Fruit fly (Drosophila melanogaster) whole organism, embryonic: ENCODE results near the gene wus.
A peak's percentile ranks its signal among the peaks of the same experiment; 100 is the strongest.

ENCODE experiments used
- B-H2 ChIP-seq: fragments of 200-800 bp; sonication (Bioruptor generic); optimal IDR thresholded peaks from 2 replicates; lab custom pipeline; 2018; ENCODE audit warnings: missing biosample characterization, mild to moderate bottlenecking, missing genetic modification characterization
- BEAF-32 ChIP-seq: fragments of 200-800 bp; sonication (Bioruptor generic); optimal IDR thresholded peaks from 3 replicates; lab custom pipeline; 2017; ENCODE audit warnings: missing biosample characterization, missing genetic modification characterization, mild to moderate bottlenecking, moderate library complexity, missing genetic modification reagents
- CG10267 ChIP-seq: fragments of 200-800 bp; sonication (Bioruptor generic); optimal IDR thresholded peaks from 2 replicates; lab custom pipeline; 2018; ENCODE audit warnings: missing biosample characterization, mild to moderate bottlenecking, missing genetic modification characterization, moderate library complexity
- CG10431 ChIP-seq: fragments of 200-800 bp; sonication (Bioruptor generic); optimal IDR thresholded peaks from 3 replicates; lab custom pipeline; 2018; ENCODE audit warnings: missing biosample characterization, mild to moderate bottlenecking, missing genetic modification characterization
- CG11093 ChIP-seq: fragments of 200-800 bp; sonication (Bioruptor generic); IDR thresholded peaks from 3 replicates; pipeline ENCODE4 v1.3.6; 2022; ENCODE audit warnings: missing biosample characterization, missing genetic modification characterization
- CG11723 ChIP-seq: fragments of 200-800 bp; sonication (Bioruptor generic); optimal IDR thresholded peaks from 2 replicates; lab custom pipeline; 2017; ENCODE audit warnings: missing biosample characterization, mild to moderate bottlenecking, missing genetic modification characterization
- CG12071 ChIP-seq: fragments of 200-800 bp; sonication (Bioruptor generic); optimal IDR thresholded peaks from 3 replicates; lab custom pipeline; 2018; ENCODE audit warnings: missing biosample characterization, mild to moderate bottlenecking, missing genetic modification characterization
- CG12236 ChIP-seq: fragments of 200-800 bp; sonication (Bioruptor generic); optimal IDR thresholded peaks from 2 replicates; lab custom pipeline; 2016; ENCODE audit warnings: missing biosample characterization, missing genetic modification characterization
- CG13775 ChIP-seq: fragments of 200-800 bp; sonication (Bioruptor generic); optimal IDR thresholded peaks from 3 replicates; lab custom pipeline; 2017; ENCODE audit warnings: missing biosample characterization, mild to moderate bottlenecking, missing genetic modification characterization
- CG15011 ChIP-seq: fragments of 200-800 bp; sonication (Bioruptor generic); optimal IDR thresholded peaks from 3 replicates; lab custom pipeline; 2018; ENCODE audit warnings: missing biosample characterization, mild to moderate bottlenecking, missing genetic modification characterization
- CG15601 ChIP-seq: fragments of 200-800 bp; sonication (Bioruptor generic); optimal IDR thresholded peaks from 3 replicates; lab custom pipeline; 2019; ENCODE audit warnings: missing biosample characterization, mild to moderate bottlenecking, missing genetic modification characterization, moderate library complexity
- CG4282 ChIP-seq: fragments of 200-800 bp; sonication (Bioruptor generic); optimal IDR thresholded peaks from 2 replicates; lab custom pipeline; 2016; ENCODE audit warnings: missing biosample characterization, missing genetic modification characterization
- CG6791 ChIP-seq: fragments of 200-800 bp; sonication (Bioruptor generic); IDR thresholded peaks from 3 replicates; pipeline ENCODE4 v1.3.6; 2022; ENCODE audit warnings: missing biosample characterization, missing genetic modification characterization; ENCODE audit not compliant: partially characterized antibody
- CG7372 ChIP-seq: fragments of 200-800 bp; sonication (Bioruptor generic); IDR thresholded peaks from 2 replicates; pipeline ENCODE4 v1.3.6; 2022; ENCODE audit warnings: missing biosample characterization, missing genetic modification characterization
- CG7839 ChIP-seq: fragments of 200-800 bp; sonication (Bioruptor generic); optimal IDR thresholded peaks from 3 replicates; lab custom pipeline; 2018; ENCODE audit warnings: missing biosample characterization, mild to moderate bottlenecking, missing genetic modification characterization, moderate library complexity
- CG7987 ChIP-seq: fragments of 200-800 bp; sonication (Bioruptor generic); optimal IDR thresholded peaks from 2 replicates; lab custom pipeline; 2018; ENCODE audit warnings: missing biosample characterization, mild to moderate bottlenecking, missing genetic modification characterization, moderate library complexity
- CG9817 ChIP-seq: fragments of 200-800 bp; sonication (Bioruptor generic); optimal IDR thresholded peaks from 2 replicates; lab custom pipeline; 2018; ENCODE audit warnings: missing biosample characterization, mild to moderate bottlenecking, missing genetic modification characterization, moderate library complexity
- CoRest ChIP-seq: fragments of 200-800 bp; sonication (Bioruptor generic); optimal IDR thresholded peaks from 3 replicates; lab custom pipeline; 2018; ENCODE audit warnings: missing biosample characterization, mild to moderate bottlenecking, missing genetic modification characterization, moderate library complexity
- Dek ChIP-seq: fragments of 200-800 bp; sonication (Bioruptor generic); optimal IDR thresholded peaks from 3 replicates; lab custom pipeline; 2019; ENCODE audit warnings: missing biosample characterization, mild to moderate bottlenecking, missing genetic modification characterization, moderate library complexity
- Dfd ChIP-seq, 2 experiments: fragments of >200 bp; optimal IDR thresholded peaks; 2 replicates each; lab custom pipeline; 2017; ENCODE audit warnings: missing biosample characterization in 2 of 2, missing genetic modification characterization in 2 of 2
- Lpt ChIP-seq: fragments of >200 bp; optimal IDR thresholded peaks from 2 replicates; lab custom pipeline; 2018; ENCODE audit warnings: missing biosample characterization, missing genetic modification characterization
- Mes4 ChIP-seq: fragments of 200-800 bp; sonication (Bioruptor generic); optimal IDR thresholded peaks from 2 replicates; lab custom pipeline; 2016; ENCODE audit warnings: missing biosample characterization, missing genetic modification characterization
- Mrtf ChIP-seq: fragments of 200-800 bp; sonication (Bioruptor generic); IDR thresholded peaks from 3 replicates; pipeline ENCODE4 v1.3.6; 2022; ENCODE audit warnings: missing biosample characterization, missing genetic modification characterization
- NC2α ChIP-seq: fragments of 200-800 bp; sonication (Bioruptor generic); optimal IDR thresholded peaks from 2 replicates; lab custom pipeline; 2016; ENCODE audit warnings: missing biosample characterization, missing genetic modification characterization
- Ravus ChIP-seq: fragments of 200-800 bp; sonication (Bioruptor generic); IDR thresholded peaks from 2 replicates; pipeline ENCODE4 v1.3.6; 2022; ENCODE audit warnings: missing biosample characterization, missing genetic modification characterization
- Six4 ChIP-seq: fragments of 200-800 bp; sonication (Bioruptor generic); optimal IDR thresholded peaks from 2 replicates; lab custom pipeline; 2016; ENCODE audit warnings: missing biosample characterization, missing genetic modification characterization
- Trl ChIP-seq, 3 experiments: fragments of >200 bp in 2 of 3; fragments of 200-800 bp in 1 of 3; sonication (Bioruptor generic) in 1 of 3; optimal IDR thresholded peaks; 2 replicates in 1 of 3; 3 replicates in 2 of 3; lab custom pipeline; 2016 to 2017; ENCODE audit warnings: missing biosample characterization in 1 of 3, missing genetic modification characterization in 1 of 3
- Vsx1 ChIP-seq: fragments of 200-800 bp; sonication (Bioruptor generic); optimal IDR thresholded peaks from 2 replicates; lab custom pipeline; 2017; ENCODE audit warnings: missing biosample characterization, mild to moderate bottlenecking, missing genetic modification characterization, missing genetic modification reagents
- Xrp1 ChIP-seq: fragments of 200-800 bp; sonication (Bioruptor generic); IDR thresholded peaks from 2 replicates; pipeline ENCODE4 v1.3.6; 2022; ENCODE audit warnings: missing biosample characterization, missing genetic modification characterization
- br ChIP-seq: fragments of >200 bp; optimal IDR thresholded peaks from 2 replicates; lab custom pipeline; 2017
- caup ChIP-seq: fragments of 200-800 bp; sonication (Bioruptor generic); optimal IDR thresholded peaks from 3 replicates; lab custom pipeline; 2017; ENCODE audit warnings: missing biosample characterization, mild to moderate bottlenecking, missing genetic modification characterization, moderate library complexity; ENCODE audit not compliant: severe bottlenecking
- cg ChIP-seq: fragments of 200-800 bp; sonication (Bioruptor generic); optimal IDR thresholded peaks from 3 replicates; lab custom pipeline; 2019; ENCODE audit warnings: missing biosample characterization, mild to moderate bottlenecking, missing genetic modification characterization, moderate library complexity
- chif ChIP-seq, 2 experiments: fragments of 200-800 bp; sonication (Bioruptor generic); optimal IDR thresholded peaks; 3 replicates each; lab custom pipeline; 2016; ENCODE audit warnings: missing biosample characterization in 2 of 2, missing genetic modification characterization in 2 of 2
- corto ChIP-seq: fragments of 200-800 bp; sonication (Bioruptor generic); optimal IDR thresholded peaks from 2 replicates; lab custom pipeline; 2016; ENCODE audit warnings: missing biosample characterization, mild to moderate bottlenecking, missing genetic modification characterization, moderate library complexity
- crc ChIP-seq: fragments of 200-800 bp; sonication (Bioruptor generic); optimal IDR thresholded peaks from 2 replicates; lab custom pipeline; 2016; ENCODE audit warnings: missing biosample characterization, missing genetic modification characterization
- cwo ChIP-seq: fragments of 200-800 bp; sonication (Bioruptor generic); optimal IDR thresholded peaks from 3 replicates; lab custom pipeline; 2017; ENCODE audit warnings: missing biosample characterization, missing genetic modification characterization, mild to moderate bottlenecking, moderate library complexity, missing genetic modification reagents
- dpn ChIP-seq, 2 experiments: fragments of 200-800 bp; sonication (Bioruptor generic); optimal IDR thresholded peaks; 3 replicates each; lab custom pipeline; 2016; ENCODE audit warnings: missing biosample characterization in 2 of 2, missing genetic modification characterization in 2 of 2
- fd3F ChIP-seq: fragments of 200-800 bp; sonication (Bioruptor generic); optimal IDR thresholded peaks from 2 replicates; lab custom pipeline; 2018; ENCODE audit warnings: missing biosample characterization, mild to moderate bottlenecking, missing genetic modification characterization, moderate library complexity
- ind ChIP-seq: fragments of 200-800 bp; sonication (Bioruptor generic); optimal IDR thresholded peaks from 3 replicates; lab custom pipeline; 2016; ENCODE audit warnings: missing biosample characterization, missing genetic modification characterization
- jumu ChIP-seq: fragments of 200-800 bp; sonication (Bioruptor generic); optimal IDR thresholded peaks from 3 replicates; lab custom pipeline; 2016; ENCODE audit warnings: missing biosample characterization, missing genetic modification characterization
- org-1 ChIP-seq: fragments of 200-800 bp; sonication (Bioruptor generic); optimal IDR thresholded peaks from 2 replicates; lab custom pipeline; 2017; ENCODE audit warnings: missing biosample characterization, missing genetic modification characterization
- prd ChIP-seq, 3 experiments: fragments of >200 bp in 2 of 3; fragments of 200-800 bp in 1 of 3; sonication (Bioruptor generic) in 1 of 3; optimal IDR thresholded peaks in 2 of 3; IDR thresholded peaks in 1 of 3; 2 replicates in 2 of 3; 3 replicates in 1 of 3; pipeline versions ENCODE4 v1.3.6 to Lab custom; 2017 to 2022; ENCODE audit warnings: missing biosample characterization in 1 of 3, missing genetic modification characterization in 1 of 3
- psq ChIP-seq: fragments of 200-800 bp; sonication (Bioruptor generic); optimal IDR thresholded peaks from 2 replicates; lab custom pipeline; 2017; ENCODE audit warnings: missing biosample characterization, missing genetic modification characterization
- run ChIP-seq: fragments of 200-800 bp; sonication (Bioruptor generic); optimal IDR thresholded peaks from 3 replicates; lab custom pipeline; 2018; ENCODE audit warnings: missing biosample characterization, mild to moderate bottlenecking, missing genetic modification characterization
- sima ChIP-seq: fragments of 200-800 bp; sonication (Bioruptor generic); optimal IDR thresholded peaks from 2 replicates; lab custom pipeline; 2016; ENCODE audit warnings: missing biosample characterization, missing genetic modification characterization
- sqz ChIP-seq: fragments of 200-800 bp; sonication (Bioruptor generic); optimal IDR thresholded peaks from 3 replicates; lab custom pipeline; 2018; ENCODE audit warnings: missing biosample characterization, mild to moderate bottlenecking, missing genetic modification characterization
- tio ChIP-seq: fragments of 200-800 bp; sonication (Bioruptor generic); optimal IDR thresholded peaks from 2 replicates; lab custom pipeline; 2017; ENCODE audit warnings: missing biosample characterization, missing genetic modification characterization, inconsistent platforms
- tx ChIP-seq: fragments of 200-800 bp; sonication (Bioruptor generic); optimal IDR thresholded peaks from 2 replicates; lab custom pipeline; 2016; ENCODE audit warnings: missing biosample characterization, missing genetic modification characterization
- vnd ChIP-seq: fragments of 200-800 bp; sonication (Bioruptor generic); IDR thresholded peaks from 3 replicates; pipeline ENCODE4 v1.3.6; 2022; ENCODE audit warnings: missing biosample characterization, missing genetic modification characterization; ENCODE audit not compliant: partially characterized antibody
- vvl ChIP-seq: fragments of 200-800 bp; sonication (Bioruptor generic); IDR thresholded peaks from 2 replicates; pipeline ENCODE4 v1.3.6; 2022; ENCODE audit warnings: missing biosample characterization, missing genetic modification characterization

wus gene

dm6 chrX:16967415-16967814, 26.7 kb upstream of the wus start (continued):
- TF ChIP-seq CG7372 (peak; percentile 35; the same call in 1 of the 2 replicates), cg (GFP tag; lab: Kevin White, UChicago) (no peak), CG12236 (no peak), CoRest (tag; lab: Kevin White, UChicago) (peak; percentile 11), run (tag; lab: Kevin White, UChicago) (no peak), Vsx1 (no peak), CG15601 (tag; lab: Kevin White, UChicago) (peak; percentile 4), CG11093 (GFP tag; lab: Robert Waterston, UW) (no peak), CG10267 (tag; lab: Kevin White, UChicago) (peak; percentile 48), CG9817 (tag; lab: Kevin White, UChicago) (no peak), Dfd (GFP tag; optimal IDR thresholded peaks at IDR 0.05; lab: Kevin White, UChicago) (no peak), Xrp1 (peak; percentile 53), B-H2 (GFP tag; lab: Kevin White, UChicago) (no peak), Six4 (GFP tag; lab: Kevin White, UChicago) (peak; percentile 38), crc (GFP tag; lab: Kevin White, UChicago) (no peak), jumu (GFP tag; lab: Kevin White, UChicago) (peak; percentile 29), sima (GFP tag; lab: Kevin White, UChicago) (no peak), Trl (optimal IDR thresholded peaks at IDR 0.05; lab: Kevin White, UChicago) (peak in 1 of 2 experiments; percentile 16), Trl (GFP tag; optimal IDR thresholded peaks at IDR 0.05; lab: Kevin White, UChicago) (peak; percentile 47), sqz (GFP tag; lab: Kevin White, UChicago) (peak; percentile 14), vvl (GFP tag; lab: Robert Waterston, UW) (peak; percentile 50; the same call in 1 of the 2 replicates), CG11723 (GFP tag; lab: Kevin White, UChicago) (no peak), br (lab: Kevin White, UChicago) (no peak), ind (no peak), Mes4 (GFP tag; lab: Kevin White, UChicago) (peak; percentile 34), vnd (GFP tag; lab: Robert Waterston, UW) (no peak), CG7839 (tag; lab: Kevin White, UChicago) (no peak), Mrtf (GFP tag; lab: Robert Waterston, UW) (no peak), Dek (tag; lab: Kevin White, UChicago) (no peak), CG13775 (GFP tag; lab: Kevin White, UChicago) (peak; percentile 41), CG7987 (no peak), CG6791 (peak; percentile 60; the same call in 2 of the 3 replicates), caup (GFP tag; lab: Kevin White, UChicago) (no peak), chif (GFP tag; optimal IDR thresholded peaks at IDR 0.05; lab: Kevin White, UChicago) (peak in 1 of 2 experiments; percentile 57), prd (optimal IDR thresholded peaks at IDR 0.05; lab: Kevin White, UChicago) (no peak), prd (GFP tag; IDR thresholded peaks at IDR 0.05; lab: Robert Waterston, UW) (peak; percentile 58; the same call in 2 of the 3 replicates), CG15011 (GFP tag; lab: Kevin White, UChicago) (no peak), fd3F (no peak), CG12071 (GFP tag; lab: Kevin White, UChicago) (no peak), Lpt (GFP tag; lab: Kevin White, UChicago) (no peak), Ravus (GFP tag; lab: Robert Waterston, UW) (no peak), org-1 (GFP tag; lab: Kevin White, UChicago) (no peak), NC2α (GFP tag; lab: Kevin White, UChicago) (no peak), corto (GFP tag; lab: Kevin White, UChicago) (no peak), psq (GFP tag; lab: Kevin White, UChicago) (no peak), tx (no peak), BEAF-32 (GFP tag; lab: Kevin White, UChicago) (peak; percentile 21), dpn (GFP tag; optimal IDR thresholded peaks at IDR 0.05; lab: Kevin White, UChicago) (peak; percentile 26 to 30), CG10431 (peak; percentile 58), cwo (GFP tag; lab: Kevin White, UChicago) (no peak), CG4282 (GFP tag; lab: Kevin White, UChicago) (no peak), tio (GFP tag; lab: Kevin White, UChicago) (no peak)
